In the genomic region with DNA sequence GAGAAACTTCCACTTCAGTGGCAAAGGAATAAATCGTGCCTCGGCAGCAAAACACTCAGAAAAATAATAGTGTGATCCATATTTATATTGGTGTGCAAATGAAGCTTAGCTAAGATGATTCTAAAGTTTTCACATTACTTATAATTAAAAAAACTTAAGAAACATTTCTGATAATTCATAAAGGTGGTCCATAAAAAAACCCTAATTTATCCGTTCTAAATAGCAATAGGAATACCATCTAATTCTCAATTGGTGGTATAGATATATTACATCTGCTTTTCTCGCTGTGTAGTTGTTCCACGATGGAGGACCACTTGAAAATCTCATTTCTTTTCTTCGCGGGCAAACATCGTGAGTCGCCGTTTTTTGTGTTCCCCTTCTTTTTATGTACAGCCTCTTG, we compare ENCODE assay signal across 1 fruit fly cellular context.
A peak's percentile ranks its signal among the peaks of the same experiment; 100 is the strongest.
TF ChIP-seq lines count a peak whose summit lies in the region.

No protein-coding gene starts in this region.

TF ChIP-seq in whole organism, embryonic, 481 proteins besides CTCF, POLR2A, EP300 and RAD21 (continued from another document and continues in another):
- peak; percentile 66 for TF ChIP-seq Blimp-1 (GFP tag; optimal IDR thresholded peaks at IDR 0.05; lab: Kevin White, UChicago)
- no peak for TF ChIP-seq cad (GFP tag; optimal IDR thresholded peaks at IDR 0.05; lab: Kevin White, UChicago)
- no peak for TF ChIP-seq CG34376 (GFP tag; optimal IDR thresholded peaks at IDR 0.05; lab: Kevin White, UChicago)
- TF ChIP-seq GATAe (GFP tag; conservative IDR thresholded peaks at IDR 0.05; lab: Robert Waterston, UW) = no peak
- TF ChIP-seq Opbp (GFP tag; IDR thresholded peaks at IDR 0.05; lab: Robert Waterston, UW; ENCODE audit: partially characterized antibody) = no peak
- peak; percentile 30 for TF ChIP-seq CG15514 (GFP tag; optimal IDR thresholded peaks at IDR 0.05; lab: Kevin White, UChicago)
- TF ChIP-seq CG12659 (GFP tag; optimal IDR thresholded peaks at IDR 0.05; lab: Kevin White, UChicago) = peak; percentile 10
- TF ChIP-seq bab2 (GFP tag; optimal IDR thresholded peaks at IDR 0.05; lab: Kevin White, UChicago) = peak; percentile 64
- TF ChIP-seq seq (GFP tag; IDR thresholded peaks at IDR 0.05; lab: Robert Waterston, UW) = 0 out of 2 replicates have a peak, but pooled peaks have one; percentile 13
- no peak for TF ChIP-seq Lim3 (GFP tag; IDR thresholded peaks at IDR 0.05; lab: Robert Waterston, UW)
- TF ChIP-seq Optix (GFP tag; IDR thresholded peaks at IDR 0.05; lab: Robert Waterston, UW) = no peak
- TF ChIP-seq btn (GFP tag; optimal IDR thresholded peaks at IDR 0.05; lab: Kevin White, UChicago) = no peak
- no peak for TF ChIP-seq onecut (GFP tag; IDR thresholded peaks at IDR 0.05; lab: Robert Waterston, UW)
- TF ChIP-seq ranshi (GFP tag; IDR thresholded peaks at IDR 0.05; lab: Robert Waterston, UW) = 0 out of 2 replicates have a peak, but pooled peaks have one; percentile 39
- TF ChIP-seq E2f1 (GFP tag; IDR thresholded peaks at IDR 0.05; lab: Robert Waterston, UW) = peak; percentile 28; the same call in 1 of the 2 replicates
- TF ChIP-seq grn (GFP tag; optimal IDR thresholded peaks at IDR 0.05; lab: Kevin White, UChicago) = no peak
- peak; percentile 64; the same call in 2 of the 3 replicates for TF ChIP-seq CG17361 (GFP tag; IDR thresholded peaks at IDR 0.05; lab: Robert Waterston, UW)
- TF ChIP-seq CG7987 (GFP tag; optimal IDR thresholded peaks at IDR 0.05; lab: Kevin White, UChicago) = peak; percentile 14
- no peak for TF ChIP-seq CG12942 (GFP tag; optimal IDR thresholded peaks at IDR 0.05; lab: Kevin White, UChicago)
- TF ChIP-seq CG12744 (GFP tag; optimal IDR thresholded peaks at IDR 0.05; lab: Kevin White, UChicago) = peak; percentile 42
- no peak for TF ChIP-seq Bdp1 (GFP tag; optimal IDR thresholded peaks at IDR 0.05; lab: Kevin White, UChicago)
- TF ChIP-seq HmgD (GFP tag; optimal IDR thresholded peaks at IDR 0.05; lab: Kevin White, UChicago) = no peak
- no peak for TF ChIP-seq Lpt (GFP tag; optimal IDR thresholded peaks at IDR 0.05; lab: Kevin White, UChicago)
- no peak for TF ChIP-seq Mes4 (GFP tag; optimal IDR thresholded peaks at IDR 0.05; lab: Kevin White, UChicago)
- peak; percentile 60 for TF ChIP-seq nerfin-1 (tag; optimal IDR thresholded peaks at IDR 0.05; lab: Kevin White, UChicago)
- TF ChIP-seq ATbp (GFP tag; optimal IDR thresholded peaks at IDR 0.05; lab: Kevin White, UChicago) = peak; percentile 45
- no peak for TF ChIP-seq dati (GFP tag; IDR thresholded peaks at IDR 0.05; lab: Robert Waterston, UW)
- peak; percentile 9 for TF ChIP-seq ems (GFP tag; optimal IDR thresholded peaks at IDR 0.05; lab: Kevin White, UChicago)
- no peak for TF ChIP-seq CG9437 (GFP tag; optimal IDR thresholded peaks at IDR 0.05; lab: Kevin White, UChicago)
- TF ChIP-seq CG17186 (GFP tag; optimal IDR thresholded peaks at IDR 0.05; lab: Kevin White, UChicago) = no peak
- TF ChIP-seq eyg (GFP tag; optimal IDR thresholded peaks at IDR 0.05; lab: Kevin White, UChicago) = peak; percentile 2
- no peak for TF ChIP-seq disco-r (GFP tag; optimal IDR thresholded peaks at IDR 0.05; lab: Kevin White, UChicago)
- TF ChIP-seq chinmo (GFP tag; IDR thresholded peaks at IDR 0.05; lab: Robert Waterston, UW; ENCODE audit: partially characterized antibody) = no peak
- no peak for TF ChIP-seq CG30020 (tag; optimal IDR thresholded peaks at IDR 0.05; lab: Kevin White, UChicago)
- no peak for TF ChIP-seq ara (GFP tag; IDR thresholded peaks at IDR 0.05; lab: Robert Waterston, UW)
- no peak for TF ChIP-seq run (tag; optimal IDR thresholded peaks at IDR 0.05; lab: Kevin White, UChicago)
- no peak for TF ChIP-seq salm (tag; optimal IDR thresholded peaks at IDR 0.05; lab: Kevin White, UChicago)
- peak; percentile 63 for TF ChIP-seq CG3281 (GFP tag; optimal IDR thresholded peaks at IDR 0.05; lab: Kevin White, UChicago)
- TF ChIP-seq CG8924 (tag; optimal IDR thresholded peaks at IDR 0.05; lab: Kevin White, UChicago) = no peak
- no peak for TF ChIP-seq nerfin-2 (GFP tag; IDR thresholded peaks at IDR 0.05; lab: Robert Waterston, UW; ENCODE audit: partially characterized antibody)
- no peak for TF ChIP-seq CG3163 (GFP tag; optimal IDR thresholded peaks at IDR 0.05; lab: Kevin White, UChicago)
- peak; percentile 65 for TF ChIP-seq CG10209 (GFP tag; optimal IDR thresholded peaks at IDR 0.05; lab: Kevin White, UChicago)
- no peak for TF ChIP-seq CG31388 (GFP tag; optimal IDR thresholded peaks at IDR 0.05; lab: Kevin White, UChicago)
- TF ChIP-seq CG3726 (GFP tag; IDR thresholded peaks at IDR 0.05; lab: Robert Waterston, UW) = no peak
- TF ChIP-seq Bteb2 (GFP tag; optimal IDR thresholded peaks at IDR 0.05; lab: Kevin White, UChicago) = peak; percentile 44
- TF ChIP-seq Vsx1 (GFP tag; optimal IDR thresholded peaks at IDR 0.05; lab: Kevin White, UChicago) = no peak
- 0 out of 2 replicates have a peak, but pooled peaks have one; percentile 16 for TF ChIP-seq CG17328 (GFP tag; IDR thresholded peaks at IDR 0.05; lab: Robert Waterston, UW)
- TF ChIP-seq CG1233 (GFP tag; optimal IDR thresholded peaks at IDR 0.05; lab: Kevin White, UChicago) = peak; percentile 40
- peak; percentile 10 for TF ChIP-seq kah (GFP tag; optimal IDR thresholded peaks at IDR 0.05; lab: Kevin White, UChicago)
- TF ChIP-seq chif (GFP tag; optimal IDR thresholded peaks at IDR 0.05; lab: Kevin White, UChicago) = peak; percentile 1 to 61
- TF ChIP-seq CG11695 (GFP tag; IDR thresholded peaks at IDR 0.05; lab: Robert Waterston, UW) = no peak
- TF ChIP-seq HLH54F (GFP tag; optimal IDR thresholded peaks at IDR 0.05; lab: Kevin White, UChicago) = peak; percentile 24
- no peak for TF ChIP-seq CG43689 (GFP tag; IDR thresholded peaks at IDR 0.05; lab: Robert Waterston, UW)
- TF ChIP-seq CG9215 (GFP tag; IDR thresholded peaks at IDR 0.05; lab: Robert Waterston, UW) = no peak
- no peak for TF ChIP-seq dimm (GFP tag; IDR thresholded peaks at IDR 0.05; lab: Robert Waterston, UW)
- no peak for TF ChIP-seq CG8478 (optimal IDR thresholded peaks at IDR 0.05; lab: Kevin White, UChicago)
- peak; percentile 70 for TF ChIP-seq Meics (GFP tag; optimal IDR thresholded peaks at IDR 0.05; lab: Kevin White, UChicago)
- no peak; the same call in 1 of the 2 replicates for TF ChIP-seq peb (GFP tag; IDR thresholded peaks at IDR 0.05; lab: Robert Waterston, UW)
- TF ChIP-seq eve (GFP tag; optimal IDR thresholded peaks at IDR 0.05; lab: Kevin White, UChicago) = no peak
- TF ChIP-seq CG17359 (tag; optimal IDR thresholded peaks at IDR 0.05; lab: Kevin White, UChicago) = peak; percentile 69
- no peak for TF ChIP-seq Usf (GFP tag; optimal IDR thresholded peaks at IDR 0.05; lab: Kevin White, UChicago)
- TF ChIP-seq CG15696 (tag; optimal IDR thresholded peaks at IDR 0.05; lab: Kevin White, UChicago) = peak; percentile 81
- TF ChIP-seq unc-4 (GFP tag; IDR thresholded peaks at IDR 0.05; lab: Robert Waterston, UW; ENCODE audit: partially characterized antibody) = no peak
- peak; percentile 44 for TF ChIP-seq trem (tag; optimal IDR thresholded peaks at IDR 0.05; lab: Kevin White, UChicago)
- TF ChIP-seq jigr1 (GFP tag; IDR thresholded peaks at IDR 0.05; lab: Robert Waterston, UW) = no peak
- no peak for TF ChIP-seq Gug (GFP tag; IDR thresholded peaks at IDR 0.05; lab: Robert Waterston, UW)
- TF ChIP-seq CG16813 (GFP tag; IDR thresholded peaks at IDR 0.05; lab: Robert Waterston, UW; ENCODE audit: partially characterized antibody) = no peak
- TF ChIP-seq CG3847 (GFP tag; IDR thresholded peaks at IDR 0.05; lab: Robert Waterston, UW) = peak; percentile 52
- no peak for TF ChIP-seq CG16779 (GFP tag; IDR thresholded peaks at IDR 0.05; lab: Robert Waterston, UW)
- TF ChIP-seq dm (GFP tag; optimal IDR thresholded peaks at IDR 0.05; lab: Kevin White, UChicago) = no peak
- no peak for TF ChIP-seq stwl (tag; optimal IDR thresholded peaks at IDR 0.05; lab: Kevin White, UChicago)
- peak; percentile 39 for TF ChIP-seq CG8388 (GFP tag; optimal IDR thresholded peaks at IDR 0.05; lab: Kevin White, UChicago)
- peak; percentile 55 for TF ChIP-seq CG6254 (GFP tag; optimal IDR thresholded peaks at IDR 0.05; lab: Kevin White, UChicago)
- no peak for TF ChIP-seq Nf-YB (GFP tag; optimal IDR thresholded peaks at IDR 0.05; lab: Kevin White, UChicago)
- TF ChIP-seq CG6175 (GFP tag; IDR thresholded peaks at IDR 0.05; lab: Robert Waterston, UW) = no peak
- no peak for TF ChIP-seq hb (GFP tag; IDR thresholded peaks at IDR 0.05; lab: Robert Waterston, UW; ENCODE audit: partially characterized antibody)
- TF ChIP-seq CG1602 (GFP tag; optimal IDR thresholded peaks at IDR 0.05; lab: Kevin White, UChicago) = no peak
- TF ChIP-seq CG9932 (GFP tag; IDR thresholded peaks at IDR 0.05; lab: Robert Waterston, UW) = peak; percentile 44
- TF ChIP-seq Pdp1 (GFP tag; optimal IDR thresholded peaks at IDR 0.05; lab: Kevin White, UChicago) = peak in 1 of 2 experiments; percentile 24
- TF ChIP-seq twi (tag; optimal IDR thresholded peaks at IDR 0.05; lab: Kevin White, UChicago) = no peak
- TF ChIP-seq Hr39 (optimal IDR thresholded peaks at IDR 0.05; lab: Kevin White, UChicago) = no peak
- TF ChIP-seq CG31224 (GFP tag; IDR thresholded peaks at IDR 0.05; lab: Robert Waterston, UW) = peak; percentile 24; the same call in 1 of the 2 replicates
- TF ChIP-seq CG18262 (tag; optimal IDR thresholded peaks at IDR 0.05; lab: Kevin White, UChicago) = peak; percentile 74
- TF ChIP-seq B-H2 (GFP tag; optimal IDR thresholded peaks at IDR 0.05; lab: Kevin White, UChicago) = peak; percentile 7
- peak; percentile 91 for TF ChIP-seq zf30C (GFP tag; optimal IDR thresholded peaks at IDR 0.05; lab: Kevin White, UChicago)
- TF ChIP-seq Gsc (GFP tag; IDR thresholded peaks at IDR 0.05; lab: Robert Waterston, UW) = no peak
- no peak for TF ChIP-seq CG11560 (tag; IDR thresholded peaks at IDR 0.05; lab: Robert Waterston, UW)
- TF ChIP-seq Nf-YC (tag; optimal IDR thresholded peaks at IDR 0.05; lab: Kevin White, UChicago) = peak; percentile 10
- TF ChIP-seq CG7928 (GFP tag; optimal IDR thresholded peaks at IDR 0.05; lab: Kevin White, UChicago) = no peak
- TF ChIP-seq tll (GFP tag; optimal IDR thresholded peaks at IDR 0.05; lab: Kevin White, UChicago) = no peak
- TF ChIP-seq kni (GFP tag; optimal IDR thresholded peaks at IDR 0.05; lab: Kevin White, UChicago) = no peak
- TF ChIP-seq CG15479 (GFP tag; optimal IDR thresholded peaks at IDR 0.05; lab: Kevin White, UChicago) = no peak
- no peak for TF ChIP-seq tna (GFP tag; IDR thresholded peaks at IDR 0.05; lab: Robert Waterston, UW; ENCODE audit: partially characterized antibody)
- TF ChIP-seq grau (tag; optimal IDR thresholded peaks at IDR 0.05; lab: Kevin White, UChicago) = peak; percentile 61
- TF ChIP-seq CG10431 (GFP tag; optimal IDR thresholded peaks at IDR 0.05; lab: Kevin White, UChicago) = peak; percentile 15
- peak; percentile 17; the same call in 1 of the 2 replicates for TF ChIP-seq Awh (GFP tag; IDR thresholded peaks at IDR 0.05; lab: Robert Waterston, UW)
- TF ChIP-seq ind (GFP tag; optimal IDR thresholded peaks at IDR 0.05; lab: Kevin White, UChicago) = peak; percentile 61
- TF ChIP-seq yki (optimal IDR thresholded peaks at IDR 0.05; lab: Kevin White, UChicago) = no peak
- no peak for TF ChIP-seq toy (GFP tag; IDR thresholded peaks at IDR 0.05; lab: Robert Waterston, UW)
- TF ChIP-seq Sry-δ (GFP tag; optimal IDR thresholded peaks at IDR 0.05; lab: Kevin White, UChicago) = no peak
- peak; percentile 35 for TF ChIP-seq CG1529 (GFP tag; optimal IDR thresholded peaks at IDR 0.05; lab: Kevin White, UChicago)
- peak; percentile 54 for TF ChIP-seq CG33557 (GFP tag; optimal IDR thresholded peaks at IDR 0.05; lab: Kevin White, UChicago)
- no peak for TF ChIP-seq Myb (GFP tag; optimal IDR thresholded peaks at IDR 0.05; lab: Kevin White, UChicago)
- no peak for TF ChIP-seq sens-2 (GFP tag; IDR thresholded peaks at IDR 0.05; lab: Robert Waterston, UW)
- TF ChIP-seq wor (GFP tag; IDR thresholded peaks at IDR 0.05; lab: Robert Waterston, UW) = no peak
- no peak for TF ChIP-seq CG4617 (GFP tag; optimal IDR thresholded peaks at IDR 0.05; lab: Kevin White, UChicago; ENCODE audit: borderline replicate concordance)
- peak in 1 of 2 experiments; percentile 45 for TF ChIP-seq dpn (GFP tag; optimal IDR thresholded peaks at IDR 0.05; lab: Kevin White, UChicago)
- no peak for TF ChIP-seq CG7963 (GFP tag; IDR thresholded peaks at IDR 0.05; lab: Robert Waterston, UW; ENCODE audit: partially characterized antibody)
- TF ChIP-seq Ets65A (GFP tag; lab: Kevin White, UChicago) = no peak
- no peak for TF ChIP-seq gcm (GFP tag; optimal IDR thresholded peaks at IDR 0.05; lab: Kevin White, UChicago)
- peak; percentile 9 for TF ChIP-seq CG6683 (GFP tag; optimal IDR thresholded peaks at IDR 0.05; lab: Kevin White, UChicago)
- peak; percentile 39 for TF ChIP-seq scrt (GFP tag; optimal IDR thresholded peaks at IDR 0.05; lab: Kevin White, UChicago)
- no peak for TF ChIP-seq HLHmδ (GFP tag; optimal IDR thresholded peaks at IDR 0.05; lab: Kevin White, UChicago)
- peak; percentile 40 for TF ChIP-seq CG6854 (GFP tag; optimal IDR thresholded peaks at IDR 0.05; lab: Kevin White, UChicago)
- TF ChIP-seq inv (GFP tag; IDR thresholded peaks at IDR 0.05; lab: Robert Waterston, UW; ENCODE audit: partially characterized antibody) = no peak
- TF ChIP-seq CG14014 (GFP tag; IDR thresholded peaks at IDR 0.05; lab: Robert Waterston, UW) = no peak
- no peak for TF ChIP-seq Doc2 (GFP tag; IDR thresholded peaks at IDR 0.05; lab: Robert Waterston, UW)
- peak; percentile 24 for TF ChIP-seq CG6654 (GFP tag; optimal IDR thresholded peaks at IDR 0.05; lab: Kevin White, UChicago)
- TF ChIP-seq Chrac-16 (GFP tag; optimal IDR thresholded peaks at IDR 0.05; lab: Kevin White, UChicago) = peak; percentile 29
- TF ChIP-seq abd-A (tag; optimal IDR thresholded peaks at IDR 0.05; lab: Kevin White, UChicago) = no peak
- TF ChIP-seq mirr (GFP tag; optimal IDR thresholded peaks at IDR 0.05; lab: Kevin White, UChicago) = no peak
- TF ChIP-seq vfl (GFP tag; optimal IDR thresholded peaks at IDR 0.05; lab: Kevin White, UChicago) = no peak
- peak; percentile 9 for TF ChIP-seq CG2116 (GFP tag; optimal IDR thresholded peaks at IDR 0.05; lab: Kevin White, UChicago)
- no peak for TF ChIP-seq usp (GFP tag; optimal IDR thresholded peaks at IDR 0.05; lab: Kevin White, UChicago)
- no peak for TF ChIP-seq exex (tag; optimal IDR thresholded peaks at IDR 0.05; lab: Kevin White, UChicago)
- TF ChIP-seq tx (GFP tag; optimal IDR thresholded peaks at IDR 0.05; lab: Kevin White, UChicago) = peak; percentile 9
- no peak for TF ChIP-seq Doc3 (GFP tag; IDR thresholded peaks at IDR 0.05; lab: Robert Waterston, UW; ENCODE audit: partially characterized antibody)
- TF ChIP-seq Dek (tag; optimal IDR thresholded peaks at IDR 0.05; lab: Kevin White, UChicago) = peak; percentile 25
- no peak for TF ChIP-seq CG1603 (tag; optimal IDR thresholded peaks at IDR 0.05; lab: Kevin White, UChicago)
